Fruit fly (Drosophila melanogaster): Measurements from ENCODE around the gene CG44869.

Gene CG44869

dm6 chr2L:15371237-15371636, 46.9 kb downstream of the CG44869 start:
- no peak for TF ChIP-seq EcR (GFP tag; optimal IDR thresholded peaks at IDR 0.05)
- no peak for TF ChIP-seq CG8478 (optimal IDR thresholded peaks at IDR 0.05)
- no peak for TF ChIP-seq psq (optimal IDR thresholded peaks at IDR 0.05)
- TF ChIP-seq Dll (optimal IDR thresholded peaks at IDR 0.05), result no peak
- TF ChIP-seq pan (optimal IDR thresholded peaks at IDR 0.05), result no peak

- TF ChIP-seq EcR (GFP tag; optimal IDR thresholded peaks at IDR 0.05), result no peak
- TF ChIP-seq CG8478 (optimal IDR thresholded peaks at IDR 0.05), result no peak
- no peak for TF ChIP-seq Dll (optimal IDR thresholded peaks at IDR 0.05)
- TF ChIP-seq usp (GFP tag; optimal IDR thresholded peaks at IDR 0.05), result no peak
- TF ChIP-seq pan (optimal IDR thresholded peaks at IDR 0.05), result no peak
- no peak for TF ChIP-seq psq (optimal IDR thresholded peaks at IDR 0.05)
These were observed 47.7 kb downstream of the CG44869 start for dm6 chr2L:15370467-15370866.

dm6 chr2L:15370016-15370415, 48.1 kb downstream of the CG44869 start:
- no peak for TF ChIP-seq EcR (GFP tag; optimal IDR thresholded peaks at IDR 0.05)
- TF ChIP-seq psq (optimal IDR thresholded peaks at IDR 0.05), result no peak
- TF ChIP-seq CG8478 (optimal IDR thresholded peaks at IDR 0.05), result no peak
- TF ChIP-seq pan (optimal IDR thresholded peaks at IDR 0.05), result no peak
- no peak for TF ChIP-seq Dll (optimal IDR thresholded peaks at IDR 0.05)
- TF ChIP-seq usp (GFP tag; optimal IDR thresholded peaks at IDR 0.05), result no peak
